Worm (Caenorhabditis elegans) whole organism, midembryonic: ENCODE measurements around the gene fic-1.

Source experiments
- T22C8.4 ChIP-seq: fragments of 200-800 bp; sonication (Bioruptor generic); IDR thresholded peaks from 2 replicates; pipeline ENCODE4 v1.3.6; 2022; ENCODE audit warnings: missing genetic modification characterization, missing compliant biosample characterization
- cog-1 ChIP-seq: sonication (generic microtip); optimal IDR thresholded peaks from 2 replicates; lab custom pipeline; 2016; ENCODE audit warnings: missing genetic modification characterization, missing compliant biosample characterization
- flt-1 ChIP-seq: fragments of 200-800 bp; sonication (Bioruptor generic); IDR thresholded peaks from 2 replicates; pipeline ENCODE4 v1.3.6; 2022; ENCODE audit warnings: missing genetic modification characterization, missing compliant biosample characterization
- klf-2 ChIP-seq: fragments of 200-800 bp; sonication (Bioruptor generic); conservative IDR thresholded peaks from 2 replicates; pipeline ENCODE4 v1.3.6; 2022; ENCODE audit warnings: missing genetic modification reagents, missing genetic modification characterization, missing compliant biosample characterization
- med-1 ChIP-seq: sonication (generic microtip); optimal IDR thresholded peaks from 2 replicates; lab custom pipeline; 2017; ENCODE audit warnings: missing genetic modification characterization, mild to moderate bottlenecking, missing compliant biosample characterization, antibody characterized with exemption, missing genetic modification reagents; ENCODE audit not compliant: insufficient read depth
- ref-1 ChIP-seq: fragments of 200-800 bp; sonication (Bioruptor generic); conservative IDR thresholded peaks from 2 replicates; pipeline ENCODE4 v1.3.6; 2022; ENCODE audit warnings: missing genetic modification reagents, missing genetic modification characterization, missing compliant biosample characterization
- tab-1 ChIP-seq: fragments of 200-800 bp; sonication (Bioruptor generic); IDR thresholded peaks from 2 replicates; pipeline ENCODE4 v1.3.6; 2022; ENCODE audit warnings: missing genetic modification characterization, missing compliant biosample characterization
- ztf-23 ChIP-seq: fragments of 200-800 bp; sonication (Bioruptor generic); IDR thresholded peaks from 2 replicates; pipeline ENCODE4 v1.3.6; 2022; ENCODE audit warnings: missing genetic modification reagents, missing genetic modification characterization, missing compliant biosample characterization
- ztf-29 ChIP-seq: fragments of 200-800 bp; sonication (Bioruptor generic); IDR thresholded peaks from 2 replicates; pipeline ENCODE4 v1.3.6; 2022; ENCODE audit warnings: missing genetic modification reagents, missing genetic modification characterization, missing compliant biosample characterization

fic-1 gene

ce11 chrIV:10904282-10904681, 33.0 kb upstream of the fic-1 start, which contains the start of gene ZK596.3:
Gene ZK596.3, minus strand, starts transcription at chrIV:10904382.
- TF ChIP-seq cog-1 (tag; lab: Kevin White, UChicago) = no peak
- TF ChIP-seq ztf-23 (GFP tag; lab: Robert Waterston, UW) = no peak
- no peak for TF ChIP-seq T22C8.4 (GFP tag; lab: Robert Waterston, UW)
- no peak for TF ChIP-seq ztf-29
- no peak for TF ChIP-seq tab-1 (GFP tag; lab: Robert Waterston, UW)
- no peak for TF ChIP-seq klf-2 (GFP tag; lab: Robert Waterston, UW)
- no peak for TF ChIP-seq ref-1 (GFP tag; lab: Robert Waterston, UW)
- TF ChIP-seq med-1 (GFP tag; lab: Kevin White, UChicago) = no peak
- TF ChIP-seq flt-1 (GFP tag; lab: Robert Waterston, UW) = no peak

ce11 chrIV:10909206-10909605, 28.0 kb upstream of the fic-1 start, which contains the start of gene ZK596.2:
Gene ZK596.2, minus strand, starts transcription at chrIV:10909306.
- TF ChIP-seq flt-1 (GFP tag; lab: Robert Waterston, UW) = no peak
- no peak for TF ChIP-seq med-1 (GFP tag; lab: Kevin White, UChicago)
- no peak for TF ChIP-seq ref-1 (GFP tag; lab: Robert Waterston, UW)
- TF ChIP-seq ztf-29 = no peak
- TF ChIP-seq T22C8.4 (GFP tag; lab: Robert Waterston, UW) = no peak
- no peak for TF ChIP-seq tab-1 (GFP tag; lab: Robert Waterston, UW)
- no peak for TF ChIP-seq klf-2 (GFP tag; lab: Robert Waterston, UW)
- no peak for TF ChIP-seq cog-1 (tag; lab: Kevin White, UChicago)
- TF ChIP-seq ztf-23 (GFP tag; lab: Robert Waterston, UW) = no peak

- TF ChIP-seq T22C8.4 (GFP tag; lab: Robert Waterston, UW) (no peak), klf-2 (GFP tag; lab: Robert Waterston, UW) (no peak), ztf-23 (GFP tag; lab: Robert Waterston, UW) (no peak), ref-1 (GFP tag; lab: Robert Waterston, UW) (no peak), med-1 (GFP tag; lab: Kevin White, UChicago) (no peak), flt-1 (GFP tag; lab: Robert Waterston, UW) (no peak), cog-1 (tag; lab: Kevin White, UChicago) (no peak), ztf-29 (no peak), tab-1 (GFP tag; lab: Robert Waterston, UW) (no peak)
These were observed 27.5 kb upstream of the fic-1 start, which contains the start of gene pyk-2 for ce11 chrIV:10909708-10910107. Gene pyk-2, plus strand, starts transcription at chrIV:10909913.

ce11 chrIV:10913081-10913480, 24.2 kb upstream of the fic-1 start, which contains the start of gene ZK593.2:
Gene ZK593.2, plus strand, starts transcription at chrIV:10913381.
- TF ChIP-seq ztf-23 (GFP tag; lab: Robert Waterston, UW) (no peak), med-1 (GFP tag; lab: Kevin White, UChicago) (no peak), tab-1 (GFP tag; lab: Robert Waterston, UW) (no peak), T22C8.4 (GFP tag; lab: Robert Waterston, UW) (no peak), ztf-29 (no peak), ref-1 (GFP tag; lab: Robert Waterston, UW) (no peak)

- TF ChIP-seq ztf-29 = no peak
- TF ChIP-seq cog-1 (tag; lab: Kevin White, UChicago) = no peak
- no peak for TF ChIP-seq flt-1 (GFP tag; lab: Robert Waterston, UW)
- no peak for TF ChIP-seq med-1 (GFP tag; lab: Kevin White, UChicago)
- no peak for TF ChIP-seq klf-2 (GFP tag; lab: Robert Waterston, UW)
- no peak for TF ChIP-seq tab-1 (GFP tag; lab: Robert Waterston, UW)
- TF ChIP-seq T22C8.4 (GFP tag; lab: Robert Waterston, UW) = no peak
- no peak for TF ChIP-seq ztf-23 (GFP tag; lab: Robert Waterston, UW)
- TF ChIP-seq ref-1 (GFP tag; lab: Robert Waterston, UW) = no peak
These were observed 21.9 kb upstream of the fic-1 start, which contains the start of gene ZK593.3 for ce11 chrIV:10915388-10915787. Gene ZK593.3, plus strand, starts transcription at chrIV:10915688.

ce11 chrIV:10916134-10916533, 21.1 kb upstream of the fic-1 start:
- no peak for TF ChIP-seq ztf-23 (GFP tag; lab: Robert Waterston, UW)
- TF ChIP-seq tab-1 (GFP tag; lab: Robert Waterston, UW) = no peak
- TF ChIP-seq ref-1 (GFP tag; lab: Robert Waterston, UW) = no peak
- TF ChIP-seq ztf-29 = no peak
- no peak for TF ChIP-seq cog-1 (tag; lab: Kevin White, UChicago)
- TF ChIP-seq T22C8.4 (GFP tag; lab: Robert Waterston, UW) = no peak
- no peak for TF ChIP-seq med-1 (GFP tag; lab: Kevin White, UChicago)
- TF ChIP-seq klf-2 (GFP tag; lab: Robert Waterston, UW) = no peak
- TF ChIP-seq flt-1 (GFP tag; lab: Robert Waterston, UW) = no peak

ce11 chrIV:10918877-10919560, 18.2 kb upstream of the fic-1 start:
- TF ChIP-seq cog-1 (tag; lab: Kevin White, UChicago) (peak; percentile 39), T22C8.4 (GFP tag; lab: Robert Waterston, UW) (no peak), ztf-23 (GFP tag; lab: Robert Waterston, UW) (no peak), med-1 (GFP tag; lab: Kevin White, UChicago) (no peak), ref-1 (GFP tag; lab: Robert Waterston, UW) (no peak), klf-2 (GFP tag; lab: Robert Waterston, UW) (no peak), flt-1 (GFP tag; lab: Robert Waterston, UW) (peak; percentile 50; the same call in 1 of the 2 replicates), tab-1 (GFP tag; lab: Robert Waterston, UW) (no peak), ztf-29 (no peak)

- no peak for TF ChIP-seq klf-2 (GFP tag; lab: Robert Waterston, UW)
- no peak for TF ChIP-seq flt-1 (GFP tag; lab: Robert Waterston, UW)
- no peak for TF ChIP-seq ref-1 (GFP tag; lab: Robert Waterston, UW)
- no peak for TF ChIP-seq T22C8.4 (GFP tag; lab: Robert Waterston, UW)
These were observed 17.5 kb upstream of the fic-1 start, which contains the start of gene rbr-2 for ce11 chrIV:10919770-10920169. Gene rbr-2, plus strand, starts transcription at chrIV:10920070.
